Fruit fly (Drosophila melanogaster) Kc167 (cell line): Measurements from ENCODE around the gene Tdg.

Experiments
- Myc ChIP-seq: fragments of >200 bp; optimal IDR thresholded peaks from 2 replicates; lab custom pipeline; 2017; ENCODE audit warnings: missing external identifiers
- Sin3A ChIP-seq: fragments of >200 bp; optimal IDR thresholded peaks from 2 replicates; lab custom pipeline; 2018; ENCODE audit warnings: missing external identifiers
- h ChIP-seq: fragments of >200 bp; optimal IDR thresholded peaks from 3 replicates; lab custom pipeline; 2018; ENCODE audit warnings: missing external identifiers
- insv ChIP-seq: fragments of >200 bp; optimal IDR thresholded peaks from 3 replicates; lab custom pipeline; 2018; ENCODE audit warnings: missing external identifiers
- psq ChIP-seq: fragments of >200 bp; optimal IDR thresholded peaks from 2 replicates; lab custom pipeline; 2017; ENCODE audit warnings: missing external identifiers
- ttk ChIP-seq: sonication (Bioruptor generic); optimal IDR thresholded peaks from 2 replicates; lab custom pipeline; 2017; ENCODE audit warnings: missing external identifiers

Tdg gene

dm6 chr4:490760-491317, 66.8 kb downstream of the Tdg start:
- no peak for TF ChIP-seq ttk (lab: Kevin White, UChicago)

dm6 chr4:490111-490510, 67.5 kb downstream of the Tdg start:
- TF ChIP-seq Myc = no peak
- no peak for TF ChIP-seq insv (lab: Kevin White, UChicago)
- TF ChIP-seq h (lab: Kevin White, UChicago) = no peak
- no peak for TF ChIP-seq Sin3A
- TF ChIP-seq psq = no peak
- TF ChIP-seq ttk (lab: Kevin White, UChicago) = no peak

dm6 chr4:489561-489881, 68.1 kb downstream of the Tdg start:
- no peak for TF ChIP-seq psq

DNA sequence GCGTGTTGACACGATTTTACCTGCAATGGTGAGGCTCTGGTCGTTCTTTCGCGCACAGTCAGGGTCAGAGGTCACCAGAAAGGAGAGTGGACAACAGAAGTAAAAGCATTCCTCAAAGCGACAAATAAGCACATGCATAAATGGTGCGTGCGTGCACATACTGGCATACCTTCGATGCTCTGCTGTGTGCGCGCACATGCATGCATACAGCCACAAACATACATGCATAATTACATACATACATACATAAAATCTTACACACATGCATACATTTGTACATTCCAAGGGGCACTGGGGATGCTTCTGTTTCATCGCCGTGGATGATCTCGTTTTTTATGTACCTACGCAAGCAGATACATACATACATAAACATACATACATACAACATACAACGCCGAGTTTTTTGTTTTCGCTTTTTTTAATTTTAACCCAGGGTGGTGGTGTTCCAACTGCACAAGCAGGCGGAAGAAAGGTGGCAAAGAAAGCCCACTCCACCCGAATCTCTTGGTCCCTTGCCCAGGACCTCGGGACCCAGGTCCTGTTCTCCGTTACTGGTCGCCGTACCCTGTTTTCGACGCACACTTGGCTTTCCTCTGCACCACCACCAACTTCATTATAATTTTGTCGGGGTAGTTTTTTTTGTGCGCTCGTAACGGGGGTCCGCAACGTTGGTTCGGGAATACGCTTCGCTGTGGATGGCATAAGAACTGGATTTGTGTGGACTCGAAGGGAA, 68.7 kb downstream of the Tdg start, which contains the start of gene Asator:
TSS of gene Asator (minus strand) at position 167 of the 733 bp plus-strand sequence.
- TF ChIP-seq ttk (lab: Kevin White, UChicago) = no peak
- TF ChIP-seq insv (lab: Kevin White, UChicago) = no peak
- no peak for TF ChIP-seq Sin3A
- TF ChIP-seq h (lab: Kevin White, UChicago) = no peak
- TF ChIP-seq psq = no peak
- TF ChIP-seq Myc = no peak
